Worm (Caenorhabditis elegans) whole organism, L1 larva: Measurements from ENCODE around the gene sra-35.

Experiments used
- dpl-1 ChIP-seq, 3 experiments: fragments of 150-350 bp in 2 of 3; sonication (generic microtip) in 1 of 3; optimal IDR thresholded peaks; 2 replicates each; lab custom pipeline; 2014 to 2017; ENCODE audit warnings: missing biosample characterization in 3 of 3, missing genetic modification characterization in 3 of 3, missing genetic modification reagents in 3 of 3
- lin-15B ChIP-seq: fragments of 150-350 bp; sonication (generic microtip); optimal IDR thresholded peaks from 3 replicates; lab custom pipeline; 2014; ENCODE audit warnings: missing biosample characterization, missing genetic modification characterization
- sox-4 ChIP-seq: sonication (generic microtip); optimal IDR thresholded peaks from 2 replicates; lab custom pipeline; 2016; ENCODE audit warnings: missing genetic modification characterization, missing compliant biosample characterization

- TF ChIP-seq sox-4 (tag; lab: Kevin White, UChicago) (no peak), lin-15B (tag; lab: Kevin White, UChicago) (no peak), dpl-1 (GFP tag; optimal IDR thresholded peaks at IDR 0.05; lab: Kevin White, UChicago) (no peak)
Measured at ce11 chrII:4548408-4548807, 20.7 kb upstream of the sra-35 start.
